Fruit fly (Drosophila melanogaster): ENCODE measurements around the gene CG42789.

dm6 chr3R:26791839-26792238 lies 7.8 kb upstream of the CG42789 start:
- TF ChIP-seq kay (GFP tag; ENCODE audit: borderline replicate concordance): no peak
- TF ChIP-seq CG1620 (GFP tag; optimal IDR thresholded peaks at IDR 0.05): no peak
- TF ChIP-seq CG33017 (tag; optimal IDR thresholded peaks at IDR 0.05): no peak
- no peak for TF ChIP-seq CG14711 (tag; optimal IDR thresholded peaks at IDR 0.05)
- no peak for TF ChIP-seq CG7045 (GFP tag; optimal IDR thresholded peaks at IDR 0.05)
- TF ChIP-seq bab1 (GFP tag; optimal IDR thresholded peaks at IDR 0.05): no peak
- TF ChIP-seq CG12768 (GFP tag; optimal IDR thresholded peaks at IDR 0.05): no peak
- TF ChIP-seq tj (GFP tag; optimal IDR thresholded peaks at IDR 0.05): no peak
- TF ChIP-seq CG11617 (GFP tag; optimal IDR thresholded peaks at IDR 0.05): no peak
- no peak for TF ChIP-seq CG5204 (GFP tag; optimal IDR thresholded peaks at IDR 0.05)
- TF ChIP-seq ovo (GFP tag; optimal IDR thresholded peaks at IDR 0.05): no peak
